Fruit fly (Drosophila melanogaster): ENCODE results near the gene Cpr67Fa1.

DNA sequence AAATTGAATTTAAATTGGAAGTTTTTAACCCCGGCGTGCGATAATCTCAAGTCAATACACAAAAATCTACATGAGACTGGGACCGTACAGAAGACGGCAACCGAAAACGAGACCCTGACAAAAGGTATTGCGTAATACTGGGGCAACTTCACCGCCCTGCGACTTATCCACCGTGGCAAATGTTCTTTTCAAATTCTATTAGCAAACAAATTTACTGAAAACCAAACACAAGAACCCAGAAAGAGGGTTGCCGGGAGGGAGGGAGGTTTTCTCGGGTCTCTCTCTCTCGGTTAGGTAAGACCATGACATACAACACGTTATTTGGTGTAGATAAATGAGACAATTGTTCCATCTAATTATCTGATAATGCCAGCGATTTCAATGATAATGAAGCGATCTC, 44.0 kb upstream of the Cpr67Fa1 start:
- TF ChIP-seq Ets21C (GFP tag; optimal IDR thresholded peaks at IDR 0.05) (no peak), Smox (GFP tag; optimal IDR thresholded peaks at IDR 0.05) (no peak), CG6792 (GFP tag; optimal IDR thresholded peaks at IDR 0.05) (no peak), Blimp-1 (GFP tag; optimal IDR thresholded peaks at IDR 0.05) (no peak)

Data from whole organism, prepupa.